Worm (Caenorhabditis elegans) whole organism, young adult: ENCODE results near the gene rsr-2.

Experiments
- B0035.1 ChIP-seq: sonication (generic microtip); optimal IDR thresholded peaks from 2 replicates; lab custom pipeline; 2016; ENCODE audit warnings: missing genetic modification characterization, mild to moderate bottlenecking, missing compliant biosample characterization, missing genotype, missing genetic modification reagents
- C06A6.2 ChIP-seq: fragments of 200-800 bp; sonication (Bioruptor generic); conservative IDR thresholded peaks from 2 replicates; pipeline ENCODE4 v1.3.6; 2022; ENCODE audit warnings: missing genetic modification characterization, missing compliant biosample characterization
- F22D6.2 ChIP-seq: sonication (generic microtip); optimal IDR thresholded peaks from 2 replicates; lab custom pipeline; 2016; ENCODE audit warnings: mild to moderate bottlenecking, missing genetic modification characterization, missing compliant biosample characterization
- F49E8.2 ChIP-seq: sonication (generic microtip); optimal IDR thresholded peaks from 3 replicates; lab custom pipeline; 2017; ENCODE audit warnings: missing genetic modification characterization, mild to moderate bottlenecking, missing compliant biosample characterization, antibody characterized with exemption, moderate library complexity; ENCODE audit not compliant: insufficient read depth
- ceh-100 ChIP-seq: fragments of 200-800 bp; sonication (Bioruptor generic); IDR thresholded peaks from 2 replicates; pipeline ENCODE4 v1.3.6; 2022; ENCODE audit warnings: missing genetic modification reagents, missing genetic modification characterization, missing compliant biosample characterization
- ceh-27 ChIP-seq: fragments of 200-800 bp; sonication (Bioruptor generic); optimal IDR thresholded peaks from 2 replicates; lab custom pipeline; 2018; ENCODE audit warnings: mild to moderate bottlenecking, missing genetic modification characterization, moderate library complexity, missing compliant biosample characterization
- ceh-40 ChIP-seq: fragments of 200-800 bp; sonication (Bioruptor generic); IDR thresholded peaks from 2 replicates; pipeline ENCODE4 v1.3.6; 2022; ENCODE audit warnings: missing genetic modification characterization, missing compliant biosample characterization
- ceh-58 ChIP-seq: fragments of 200-800 bp; sonication (Bioruptor generic); IDR thresholded peaks from 2 replicates; pipeline ENCODE4 v1.3.6; 2022; ENCODE audit warnings: missing genetic modification characterization, missing compliant biosample characterization
- chd-7 ChIP-seq: sonication (generic microtip); optimal IDR thresholded peaks from 2 replicates; lab custom pipeline; 2016; ENCODE audit warnings: mild to moderate bottlenecking, missing genetic modification characterization, moderate library complexity, missing compliant biosample characterization
- egrh-3 ChIP-seq: fragments of 200-800 bp; sonication (Bioruptor generic); IDR thresholded peaks from 2 replicates; pipeline ENCODE4 v1.3.6; 2022; ENCODE audit warnings: missing genetic modification reagents, missing genetic modification characterization, missing compliant biosample characterization
- ekl-4 ChIP-seq: fragments of 200-800 bp; sonication (Bioruptor generic); IDR thresholded peaks from 2 replicates; pipeline ENCODE4 v1.3.6; 2022; ENCODE audit warnings: missing genetic modification reagents, missing genetic modification characterization, missing compliant biosample characterization
- ets-4 ChIP-seq: fragments of 200-800 bp; sonication (Bioruptor generic); optimal IDR thresholded peaks from 2 replicates; lab custom pipeline; 2018; ENCODE audit warnings: mild to moderate bottlenecking, missing genetic modification characterization, missing compliant biosample characterization
- gei-17 ChIP-seq: fragments of 200-800 bp; sonication (Bioruptor generic); optimal IDR thresholded peaks from 2 replicates; lab custom pipeline; 2018; ENCODE audit warnings: mild to moderate bottlenecking, missing genetic modification characterization, missing compliant biosample characterization
- hlh-26 ChIP-seq: fragments of 200-800 bp; sonication (Bioruptor generic); conservative IDR thresholded peaks from 2 replicates; pipeline ENCODE4 v1.3.6; 2022; ENCODE audit warnings: missing genetic modification reagents, missing genetic modification characterization, missing compliant biosample characterization
- lin-26 ChIP-seq: fragments of 200-800 bp; sonication (Bioruptor generic); IDR thresholded peaks from 2 replicates; pipeline ENCODE4 v1.3.6; 2022; ENCODE audit warnings: missing genetic modification reagents, missing genetic modification characterization, missing compliant biosample characterization
- lin-40 ChIP-seq: sonication (generic microtip); optimal IDR thresholded peaks from 2 replicates; lab custom pipeline; 2016; ENCODE audit warnings: missing genetic modification characterization, mild to moderate bottlenecking, missing compliant biosample characterization, missing genotype, missing genetic modification reagents
- madf-8 ChIP-seq: fragments of 200-800 bp; sonication (Bioruptor generic); conservative IDR thresholded peaks from 2 replicates; pipeline ENCODE4 v1.3.6; 2022; ENCODE audit warnings: missing genetic modification reagents, missing genetic modification characterization, missing compliant biosample characterization
- mxl-1 ChIP-seq: sonication (generic microtip); optimal IDR thresholded peaks from 2 replicates; lab custom pipeline; 2016; ENCODE audit warnings: missing genetic modification characterization, missing compliant biosample characterization
- rpc-1 ChIP-seq, 2 experiments: fragments of 150-350 bp in 1 of 2; sonication (generic microtip) in 1 of 2; optimal IDR thresholded peaks; 2 replicates each; lab custom pipeline; 2014 to 2018; ENCODE audit warnings: missing biosample characterization in 1 of 2, missing genetic modification characterization in 1 of 2, missing genetic modification reagents in 1 of 2, missing genotype in 1 of 2
- sea-2 ChIP-seq: fragments of 200-800 bp; sonication (Bioruptor generic); IDR thresholded peaks from 2 replicates; pipeline ENCODE4 v1.3.6; 2022; ENCODE audit warnings: missing genetic modification characterization, missing compliant biosample characterization

Gene rsr-2

ce11 chrII:12266145-12266544 is 41.0 kb downstream of the rsr-2 start, which contains the start of gene tric-1B.1:
Gene tric-1B.1 (minus strand): TSS chrII:12266245.
- TF ChIP-seq sea-2 (GFP tag; lab: Robert Waterston, UW) = no peak

- TF ChIP-seq egrh-3 (no peak), lin-40 (tag; lab: Kevin White, UChicago) (no peak), ekl-4 (no peak), B0035.1 (no peak), F22D6.2 (no peak)
Observed at ce11 chrII:12266797-12267196, 41.6 kb downstream of the rsr-2 start.

- TF ChIP-seq rpc-1 (optimal IDR thresholded peaks at IDR 0.05; lab: Kevin White, UChicago) (no peak), rpc-1 (tag; optimal IDR thresholded peaks at IDR 0.05; lab: Kevin White, UChicago) (no peak), madf-8 (no peak), ceh-40 (no peak), egrh-3 (peak; percentile 86; the same call in 1 of the 2 replicates)
Observed at ce11 chrII:12268857-12269256, 43.7 kb downstream of the rsr-2 start.

ce11 chrII:12274944-12275343 is 49.8 kb downstream of the rsr-2 start, which contains the start of gene Y57A10A.27:
Gene Y57A10A.27 (minus strand): TSS chrII:12275044.
- TF ChIP-seq C06A6.2 (no peak), ceh-58 (GFP tag; lab: Robert Waterston, UW) (no peak), F49E8.2 (no peak), ceh-27 (GFP tag; lab: Kevin White, UChicago) (no peak), chd-7 (no peak), gei-17 (GFP tag; lab: Kevin White, UChicago) (no peak), mxl-1 (no peak), hlh-26 (GFP tag; lab: Robert Waterston, UW) (no peak), ceh-100 (GFP tag; lab: Robert Waterston, UW) (no peak), ets-4 (GFP tag; lab: Kevin White, UChicago) (no peak), lin-26 (GFP tag; lab: Robert Waterston, UW) (no peak)
